Fruit fly (Drosophila melanogaster) whole organism, embryonic: ENCODE data around the gene Prat.

Experiments
- Ada2b ChIP-seq: fragments of 200-800 bp; sonication (Bioruptor generic); IDR thresholded peaks from 2 replicates; pipeline ENCODE4 v1.3.6; 2022; ENCODE audit warnings: missing biosample characterization, missing genetic modification characterization
- Aef1 ChIP-seq: fragments of 200-800 bp; sonication (Bioruptor generic); IDR thresholded peaks from 3 replicates; pipeline ENCODE4 v1.3.6; 2022; ENCODE audit warnings: missing biosample characterization, missing genetic modification characterization
- Atf3 ChIP-seq: fragments of 200-800 bp; sonication (Bioruptor generic); optimal IDR thresholded peaks from 3 replicates; lab custom pipeline; 2016; ENCODE audit warnings: missing biosample characterization, missing genetic modification characterization
- Atf6 ChIP-seq: fragments of 200-800 bp; sonication (Bioruptor generic); IDR thresholded peaks from 2 replicates; pipeline ENCODE4 v1.3.6; 2022; ENCODE audit warnings: missing biosample characterization, missing genetic modification characterization
- BtbVII ChIP-seq: fragments of 200-800 bp; sonication (Bioruptor generic); optimal IDR thresholded peaks from 3 replicates; lab custom pipeline; 2017; ENCODE audit warnings: missing biosample characterization, mild to moderate bottlenecking, missing genetic modification characterization
- CG1024 ChIP-seq: fragments of 200-800 bp; sonication (Bioruptor generic); IDR thresholded peaks from 2 replicates; pipeline ENCODE4 v1.3.6; 2022; ENCODE audit warnings: missing biosample characterization, missing genetic modification characterization
- CG1233 ChIP-seq: fragments of 200-800 bp; sonication (Bioruptor generic); optimal IDR thresholded peaks from 4 replicates; lab custom pipeline; 2018; ENCODE audit warnings: missing biosample characterization, mild to moderate bottlenecking, missing genetic modification characterization
- CG13424 ChIP-seq: fragments of 200-800 bp; sonication (Bioruptor generic); optimal IDR thresholded peaks from 2 replicates; lab custom pipeline; 2019; ENCODE audit warnings: missing biosample characterization, mild to moderate bottlenecking, missing genetic modification characterization, moderate library complexity
- CG14667 ChIP-seq: fragments of 200-800 bp; sonication (Bioruptor generic); IDR thresholded peaks from 2 replicates; pipeline ENCODE4 v1.3.6; 2022; ENCODE audit warnings: missing biosample characterization, missing genetic modification characterization
- CG14860 ChIP-seq: fragments of 200-800 bp; sonication (Bioruptor generic); IDR thresholded peaks from 3 replicates; pipeline ENCODE4 v1.3.6; 2022; ENCODE audit warnings: missing biosample characterization, missing genetic modification characterization; ENCODE audit not compliant: partially characterized antibody
- CG15073 ChIP-seq: fragments of 200-800 bp; sonication (Bioruptor generic); optimal IDR thresholded peaks from 2 replicates; lab custom pipeline; 2016; ENCODE audit warnings: missing biosample characterization, missing genetic modification characterization
- CG18011 ChIP-seq: fragments of 200-800 bp; sonication (Bioruptor generic); optimal IDR thresholded peaks from 2 replicates; lab custom pipeline; 2017; ENCODE audit warnings: missing biosample characterization, missing genetic modification characterization, mild to moderate bottlenecking, moderate library complexity, missing genotype
- CG18619 ChIP-seq: fragments of 200-800 bp; sonication (Bioruptor generic); optimal IDR thresholded peaks from 3 replicates; lab custom pipeline; 2017; ENCODE audit warnings: missing biosample characterization, mild to moderate bottlenecking, missing genetic modification characterization
- CG18764 ChIP-seq: fragments of 200-800 bp; sonication (Bioruptor generic); optimal IDR thresholded peaks from 3 replicates; lab custom pipeline; 2016; ENCODE audit warnings: missing biosample characterization, missing genetic modification characterization
- CG2120 ChIP-seq: fragments of 200-800 bp; sonication (Bioruptor generic); optimal IDR thresholded peaks from 3 replicates; lab custom pipeline; 2016; ENCODE audit warnings: missing biosample characterization, missing genetic modification characterization
- CG2202 ChIP-seq: fragments of 200-800 bp; sonication (Bioruptor generic); optimal IDR thresholded peaks from 2 replicates; lab custom pipeline; 2018; ENCODE audit warnings: missing biosample characterization, mild to moderate bottlenecking, missing genetic modification characterization
- CG2712 ChIP-seq: fragments of 200-800 bp; optimal IDR thresholded peaks from 3 replicates; lab custom pipeline; 2019; ENCODE audit warnings: missing biosample characterization, mild to moderate bottlenecking, missing genetic modification characterization, moderate library complexity
- CG31441 ChIP-seq: fragments of 200-800 bp; sonication (Bioruptor generic); IDR thresholded peaks from 2 replicates; pipeline ENCODE4 v1.3.6; 2022; ENCODE audit warnings: missing biosample characterization, missing genetic modification characterization
- CG32532 ChIP-seq: fragments of 200-800 bp; sonication (Bioruptor generic); IDR thresholded peaks from 2 replicates; pipeline ENCODE4 v1.3.6; 2022; ENCODE audit warnings: missing biosample characterization, missing genetic modification characterization
- CG34376 ChIP-seq: fragments of 200-800 bp; sonication (Bioruptor generic); optimal IDR thresholded peaks from 2 replicates; lab custom pipeline; 2018; ENCODE audit warnings: missing biosample characterization, mild to moderate bottlenecking, missing genetic modification characterization
- CG6272 ChIP-seq: fragments of 200-800 bp; sonication (Bioruptor generic); IDR thresholded peaks from 2 replicates; pipeline ENCODE4 v1.3.6; 2022; ENCODE audit warnings: missing biosample characterization, missing genetic modification characterization
- CG7928 ChIP-seq: fragments of 200-800 bp; sonication (Bioruptor generic); optimal IDR thresholded peaks from 2 replicates; lab custom pipeline; 2017; ENCODE audit warnings: missing biosample characterization, mild to moderate bottlenecking, missing genetic modification characterization
- CG8765 ChIP-seq: fragments of 200-800 bp; sonication (Bioruptor generic); IDR thresholded peaks from 2 replicates; pipeline ENCODE4 v1.3.6; 2022; ENCODE audit warnings: missing biosample characterization, missing genetic modification characterization
- CTCF ChIP-seq: fragments of 200-800 bp; sonication (Bioruptor generic); optimal IDR thresholded peaks from 2 replicates; lab custom pipeline; 2017; ENCODE audit warnings: missing biosample characterization, mild to moderate bottlenecking, missing genetic modification characterization, moderate library complexity
- Chrac-16 ChIP-seq: fragments of 200-800 bp; sonication (Bioruptor generic); optimal IDR thresholded peaks from 3 replicates; lab custom pipeline; 2016; ENCODE audit warnings: missing biosample characterization, missing genetic modification characterization
- Dbx ChIP-seq: fragments of 200-800 bp; sonication (Bioruptor generic); IDR thresholded peaks from 3 replicates; pipeline ENCODE4 v1.3.6; 2022; ENCODE audit warnings: missing biosample characterization, missing genetic modification characterization
- Dip3 ChIP-seq: fragments of 200-800 bp; sonication (Bioruptor generic); optimal IDR thresholded peaks from 3 replicates; lab custom pipeline; 2016; ENCODE audit warnings: missing biosample characterization, missing genetic modification characterization
- Eip74EF ChIP-seq, 2 experiments: fragments of 200-800 bp in 1 of 2; fragments of >200 bp in 1 of 2; sonication (Bioruptor generic) in 1 of 2; optimal IDR thresholded peaks; 2 replicates each; lab custom pipeline; 2017 to 2019; ENCODE audit warnings: missing biosample characterization in 2 of 2, missing genetic modification characterization in 2 of 2, mild to moderate bottlenecking in 1 of 2, moderate library complexity in 1 of 2
- Gug ChIP-seq: fragments of 200-800 bp; sonication (Bioruptor generic); IDR thresholded peaks from 4 replicates; pipeline ENCODE4 v1.3.6; 2022; ENCODE audit warnings: missing biosample characterization, missing genetic modification characterization
- Hsf ChIP-seq: fragments of 200-800 bp; sonication (Bioruptor generic); optimal IDR thresholded peaks from 3 replicates; lab custom pipeline; 2016; ENCODE audit warnings: missing biosample characterization, missing genetic modification characterization
- MBD-R2 ChIP-seq: fragments of 200-800 bp; sonication (Bioruptor generic); IDR thresholded peaks from 2 replicates; pipeline ENCODE4 v1.3.6; 2022; ENCODE audit warnings: missing biosample characterization, missing genetic modification characterization
- Mad ChIP-seq: fragments of 200-800 bp; sonication (Bioruptor generic); optimal IDR thresholded peaks from 2 replicates; lab custom pipeline; 2016; ENCODE audit warnings: missing biosample characterization, missing genetic modification characterization
- Oli ChIP-seq: fragments of 200-800 bp; sonication (Bioruptor generic); optimal IDR thresholded peaks from 2 replicates; lab custom pipeline; 2018; ENCODE audit warnings: missing biosample characterization, mild to moderate bottlenecking, missing genetic modification characterization, moderate library complexity
- Rx ChIP-seq: fragments of 200-800 bp; sonication (Bioruptor generic); IDR thresholded peaks from 2 replicates; pipeline ENCODE4 v1.3.6; 2022; ENCODE audit warnings: missing biosample characterization, missing genetic modification characterization
- Side ChIP-seq: fragments of 200-800 bp; sonication (Bioruptor generic); optimal IDR thresholded peaks from 2 replicates; lab custom pipeline; 2016; ENCODE audit warnings: missing biosample characterization, missing genetic modification characterization
- Six4 ChIP-seq: fragments of 200-800 bp; sonication (Bioruptor generic); optimal IDR thresholded peaks from 2 replicates; lab custom pipeline; 2016; ENCODE audit warnings: missing biosample characterization, missing genetic modification characterization
- Stat92E ChIP-seq, 3 experiments: fragments of >200 bp in 2 of 3; fragments of 200-800 bp in 1 of 3; sonication (Bioruptor generic) in 1 of 3; optimal IDR thresholded peaks; 2 replicates each; lab custom pipeline; 2017 to 2019; ENCODE audit warnings: missing biosample characterization in 3 of 3, missing genetic modification characterization in 3 of 3, mild to moderate bottlenecking in 1 of 3, moderate library complexity in 1 of 3
- Xrp1 ChIP-seq: fragments of 200-800 bp; sonication (Bioruptor generic); IDR thresholded peaks from 2 replicates; pipeline ENCODE4 v1.3.6; 2022; ENCODE audit warnings: missing biosample characterization, missing genetic modification characterization
- ab ChIP-seq: fragments of 200-800 bp; sonication (Bioruptor generic); optimal IDR thresholded peaks from 2 replicates; lab custom pipeline; 2016; ENCODE audit warnings: missing biosample characterization, missing genetic modification characterization
- al ChIP-seq: fragments of 200-800 bp; sonication (Bioruptor generic); IDR thresholded peaks from 2 replicates; pipeline ENCODE4 v1.3.6; 2022; ENCODE audit warnings: missing biosample characterization, missing genetic modification characterization
- ato ChIP-seq: fragments of 200-800 bp; sonication (Bioruptor generic); IDR thresholded peaks from 2 replicates; pipeline ENCODE4 v1.3.6; 2022; ENCODE audit warnings: missing biosample characterization, missing genetic modification characterization; ENCODE audit not compliant: partially characterized antibody
- jigr1 ChIP-seq: fragments of 200-800 bp; sonication (Bioruptor generic); IDR thresholded peaks from 3 replicates; pipeline ENCODE4 v1.3.6; 2022; ENCODE audit warnings: missing biosample characterization, missing genetic modification characterization
- nerfin-2 ChIP-seq: fragments of 200-800 bp; sonication (Bioruptor generic); IDR thresholded peaks from 2 replicates; pipeline ENCODE4 v1.3.6; 2022; ENCODE audit warnings: missing biosample characterization, missing genetic modification characterization; ENCODE audit not compliant: partially characterized antibody
- org-1 ChIP-seq: fragments of 200-800 bp; sonication (Bioruptor generic); optimal IDR thresholded peaks from 2 replicates; lab custom pipeline; 2017; ENCODE audit warnings: missing biosample characterization, missing genetic modification characterization
- p53 ChIP-seq: fragments of 200-800 bp; sonication (Bioruptor generic); optimal IDR thresholded peaks from 2 replicates; lab custom pipeline; 2016; ENCODE audit warnings: missing biosample characterization, missing genetic modification characterization
- prd ChIP-seq, 3 experiments: fragments of >200 bp in 2 of 3; fragments of 200-800 bp in 1 of 3; sonication (Bioruptor generic) in 1 of 3; optimal IDR thresholded peaks in 2 of 3; IDR thresholded peaks in 1 of 3; 2 replicates in 2 of 3; 3 replicates in 1 of 3; pipeline versions ENCODE4 v1.3.6 to Lab custom; 2017 to 2022; ENCODE audit warnings: missing biosample characterization in 1 of 3, missing genetic modification characterization in 1 of 3
- psq ChIP-seq: fragments of 200-800 bp; sonication (Bioruptor generic); optimal IDR thresholded peaks from 2 replicates; lab custom pipeline; 2017; ENCODE audit warnings: missing biosample characterization, missing genetic modification characterization
- ro ChIP-seq: fragments of 200-800 bp; sonication (Bioruptor generic); IDR thresholded peaks from 2 replicates; pipeline ENCODE4 v1.3.6; 2022; ENCODE audit warnings: missing biosample characterization, missing genetic modification characterization
- sug ChIP-seq: fragments of 200-800 bp; optimal IDR thresholded peaks from 2 replicates; lab custom pipeline; 2019; ENCODE audit warnings: missing biosample characterization, mild to moderate bottlenecking, missing genetic modification characterization, moderate library complexity
- tio ChIP-seq: fragments of 200-800 bp; sonication (Bioruptor generic); optimal IDR thresholded peaks from 2 replicates; lab custom pipeline; 2017; ENCODE audit warnings: missing biosample characterization, missing genetic modification characterization, inconsistent platforms
- twi ChIP-seq: fragments of 200-800 bp; optimal IDR thresholded peaks from 2 replicates; lab custom pipeline; 2019; ENCODE audit warnings: missing biosample characterization, mild to moderate bottlenecking, missing genetic modification characterization, moderate library complexity

The Prat gene

DNA sequence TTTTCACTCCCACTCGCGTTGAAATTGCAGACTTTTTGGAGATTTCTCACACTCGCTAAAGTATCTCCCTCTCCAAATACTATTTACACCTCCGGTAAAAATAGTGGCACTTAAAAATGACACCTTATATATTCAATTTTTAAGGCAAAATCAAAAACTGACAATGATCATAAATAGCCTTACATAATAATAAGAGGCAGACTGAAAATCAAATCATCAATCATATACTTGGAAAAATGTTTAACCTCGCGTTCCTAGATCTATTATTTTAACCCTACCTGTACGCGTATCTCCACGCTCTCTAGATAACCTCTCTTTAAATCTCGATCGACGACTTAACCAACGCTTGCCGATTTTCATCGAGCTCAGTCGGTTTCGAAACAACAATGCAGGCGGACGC, 16.1 kb downstream of the Prat start (continued):
- TF ChIP-seq CG15073 (no peak), CG2120 (GFP tag; lab: Kevin White, UChicago) (peak; percentile 87), CG18619 (GFP tag; lab: Kevin White, UChicago) (peak; percentile 61), ato (GFP tag; lab: Robert Waterston, UW) (no peak), Oli (tag; lab: Kevin White, UChicago) (peak; percentile 70), ro (no peak), psq (GFP tag; lab: Kevin White, UChicago) (no peak), Mad (no peak), Hsf (GFP tag; lab: Kevin White, UChicago) (peak; percentile 67), CG34376 (GFP tag; lab: Kevin White, UChicago) (no peak), Atf3 (no peak), org-1 (peak; percentile 53), Six4 (GFP tag; lab: Kevin White, UChicago) (peak; percentile 5), Dip3 (GFP tag; lab: Kevin White, UChicago) (peak; percentile 51), MBD-R2 (peak; percentile 30; the same call in 1 of the 2 replicates), Aef1 (GFP tag; lab: Robert Waterston, UW) (peak; percentile 76), p53 (GFP tag; lab: Kevin White, UChicago) (no peak), sug (tag; lab: Kevin White, UChicago) (no peak), Eip74EF (GFP tag; optimal IDR thresholded peaks at IDR 0.05; lab: Kevin White, UChicago) (peak in 1 of 2 experiments; percentile 65), CG14860 (GFP tag; lab: Robert Waterston, UW) (no peak), BtbVII (GFP tag; lab: Kevin White, UChicago) (peak; percentile 62), al (GFP tag; lab: Robert Waterston, UW) (peak; percentile 82), nerfin-2 (GFP tag; lab: Robert Waterston, UW) (no peak), CG31441 (no peak), CG14667 (GFP tag; lab: Robert Waterston, UW) (peak; percentile 41; the same call in 1 of the 2 replicates), CG1024 (GFP tag; lab: Robert Waterston, UW) (peak; percentile 59; the same call in 1 of the 2 replicates), Rx (GFP tag; lab: Robert Waterston, UW) (0 out of 2 replicates have a peak, but pooled peaks have one; percentile 16), CG7928 (peak; percentile 51), CG13424 (tag; lab: Kevin White, UChicago) (peak; percentile 75), Atf6 (GFP tag; lab: Robert Waterston, UW) (peak; percentile 85), CG6272 (GFP tag; lab: Robert Waterston, UW) (peak; percentile 32; the same call in 1 of the 2 replicates), CG18764 (GFP tag; lab: Kevin White, UChicago) (peak; percentile 30), CG2712 (tag; lab: Kevin White, UChicago) (peak; percentile 57), Ada2b (GFP tag; lab: Robert Waterston, UW) (peak; percentile 88), CG8765 (no peak; the same call in 1 of the 2 replicates), tio (GFP tag; lab: Kevin White, UChicago) (peak; percentile 61), CG32532 (GFP tag; lab: Robert Waterston, UW) (peak; percentile 92), prd (optimal IDR thresholded peaks at IDR 0.05; lab: Kevin White, UChicago) (no peak), prd (GFP tag; IDR thresholded peaks at IDR 0.05; lab: Robert Waterston, UW) (peak; percentile 82), jigr1 (GFP tag; lab: Robert Waterston, UW) (0 out of 3 replicates have a peak, but pooled peaks have one; percentile 20), Stat92E (GFP tag; optimal IDR thresholded peaks at IDR 0.05; lab: Kevin White, UChicago) (no peak), Xrp1 (peak; percentile 63; the same call in 1 of the 2 replicates), Gug (GFP tag; lab: Robert Waterston, UW) (no peak), Chrac-16 (GFP tag; lab: Kevin White, UChicago) (peak; percentile 22), Side (GFP tag; lab: Kevin White, UChicago) (peak; percentile 61), Dbx (GFP tag; lab: Robert Waterston, UW) (peak; percentile 81), CTCF (GFP tag; lab: Kevin White, UChicago) (no peak), CG18011 (no peak), CG2202 (tag; lab: Kevin White, UChicago) (no peak), ab (GFP tag; lab: Kevin White, UChicago) (no peak), twi (tag; lab: Kevin White, UChicago) (no peak), CG1233 (GFP tag; lab: Kevin White, UChicago) (peak; percentile 55)
